Worm (Caenorhabditis elegans): ENCODE measurements around the gene Y5H2B.3.

- TF ChIP-seq ceh-13 (GFP tag; optimal IDR thresholded peaks at IDR 0.05): no peak
- TF ChIP-seq ama-1 (optimal IDR thresholded peaks at IDR 0.05): no peak
- no peak for TF ChIP-seq tra-4 (tag; optimal IDR thresholded peaks at IDR 0.05)
- TF ChIP-seq ets-7 (tag; optimal IDR thresholded peaks at IDR 0.05): no peak
- no peak for TF ChIP-seq F13C5.2 (tag; optimal IDR thresholded peaks at IDR 0.05)
- no peak for TF ChIP-seq tbx-37 (GFP tag; conservative IDR thresholded peaks at IDR 0.05)
- TF ChIP-seq flt-1 (GFP tag; IDR thresholded peaks at IDR 0.05): no peak
- no peak for TF ChIP-seq B0310.2 (tag; optimal IDR thresholded peaks at IDR 0.05)
- no peak for TF ChIP-seq sea-1 (GFP tag; conservative IDR thresholded peaks at IDR 0.05)
- TF ChIP-seq ceh-36 (tag; optimal IDR thresholded peaks at IDR 0.05): no peak
- no peak for TF ChIP-seq tbx-11 (GFP tag; IDR thresholded peaks at IDR 0.05)
- TF ChIP-seq hmbx-1 (tag; optimal IDR thresholded peaks at IDR 0.05): no peak
Measured at ce11 chrV:2149432-2149831, 38.7 kb upstream of the Y5H2B.3 start, which contains the start of gene C45H4.21.

All from whole organism, early embryonic.